Fruit fly (Drosophila melanogaster) whole organism, pupa: Measurements from ENCODE around the gene Samuel.

Experiments used
- CG10348 ChIP-seq: fragments of 200-800 bp; sonication (Bioruptor generic); IDR thresholded peaks from 2 replicates; pipeline ENCODE4 v1.3.6; 2022; ENCODE audit warnings: missing biosample characterization, missing genetic modification characterization
- CG14655 ChIP-seq: fragments of 200-800 bp; sonication (Bioruptor generic); optimal IDR thresholded peaks from 3 replicates; lab custom pipeline; 2017; ENCODE audit warnings: mild to moderate bottlenecking, missing biosample characterization, missing genetic modification reagents, missing genetic modification characterization
- CG8159 ChIP-seq: fragments of 200-800 bp; sonication (Bioruptor generic); optimal IDR thresholded peaks from 3 replicates; lab custom pipeline; 2018; ENCODE audit warnings: missing biosample characterization, mild to moderate bottlenecking, missing genetic modification characterization, moderate library complexity
- Pif1A ChIP-seq: fragments of 200-800 bp; sonication (Bioruptor generic); optimal IDR thresholded peaks from 3 replicates; lab custom pipeline; 2016; ENCODE audit warnings: missing biosample characterization, missing genetic modification characterization
- Snoo ChIP-seq: fragments of 200-800 bp; sonication (Bioruptor generic); optimal IDR thresholded peaks from 3 replicates; lab custom pipeline; 2017; ENCODE audit warnings: missing biosample characterization, mild to moderate bottlenecking, missing genetic modification characterization, inconsistent platforms

DNA sequence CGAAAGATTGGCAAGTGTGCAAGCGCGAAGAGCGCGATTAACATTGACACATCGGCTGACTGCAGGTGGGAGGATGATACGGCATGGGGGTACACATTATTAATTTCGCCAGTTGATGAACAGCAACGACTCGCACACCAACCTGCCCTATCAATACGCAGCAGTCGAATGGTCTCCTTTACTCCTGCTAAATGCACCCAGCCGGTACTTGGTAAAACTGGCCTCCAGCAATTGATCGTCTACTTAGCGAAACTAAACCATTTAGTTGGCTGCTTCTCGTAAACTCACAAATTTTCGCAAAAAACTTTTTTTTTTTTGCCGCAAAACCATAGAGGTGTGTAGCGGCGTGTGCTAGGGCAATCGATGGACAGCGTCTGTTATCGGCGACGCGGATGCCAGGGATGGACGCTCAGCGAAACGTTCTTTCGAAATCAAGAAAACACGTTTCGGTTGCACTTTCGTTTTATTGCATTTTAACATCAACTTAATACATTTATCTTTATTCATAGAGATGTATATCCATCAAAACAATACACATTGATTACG, 33.8 kb upstream of the Samuel start, which contains the start of gene Ge-1:
- TF ChIP-seq CG14655 (GFP tag; lab: Kevin White, UChicago) (no peak), Pif1A (GFP tag; lab: Kevin White, UChicago) (no peak), CG10348 (GFP tag; lab: Robert Waterston, UW) (no peak), Snoo (no peak), CG8159 (no peak)
